Worm (Caenorhabditis elegans): Measurements from ENCODE around the gene Y22D7AR.6.

ce11 chrIII:1638345-1638744 lies 38.2 kb downstream of the Y22D7AR.6 start:
- TF ChIP-seq ama-1 (optimal IDR thresholded peaks at IDR 0.05) (no peak), tbx-2 (tag; optimal IDR thresholded peaks at IDR 0.05) (no peak), unc-39 (tag; optimal IDR thresholded peaks at IDR 0.05) (no peak), aly-2 (tag; optimal IDR thresholded peaks at IDR 0.05) (no peak), ceh-82 (tag; optimal IDR thresholded peaks at IDR 0.05) (no peak), nhr-237 (tag; optimal IDR thresholded peaks at IDR 0.05) (no peak), egl-27 (tag; optimal IDR thresholded peaks at IDR 0.05) (no peak)
